Worm (Caenorhabditis elegans) whole organism, L4 larva: Measurements from ENCODE around the gene T23B7.3.
A peak's percentile ranks its signal among the peaks of the same experiment; 100 is the strongest.

Experiments
- F10B5.3 ChIP-seq: sonication (generic microtip); optimal IDR thresholded peaks from 2 replicates; lab custom pipeline; 2016; ENCODE audit warnings: mild to moderate bottlenecking, missing genetic modification characterization, missing compliant biosample characterization
- F26F4.8 ChIP-seq: fragments of 200-800 bp; sonication (Bioruptor generic); conservative IDR thresholded peaks from 2 replicates; pipeline ENCODE4 v1.3.6; 2022; ENCODE audit warnings: missing genetic modification characterization, missing compliant biosample characterization
- F44E2.7 ChIP-seq: fragments of 200-800 bp; sonication (Bioruptor generic); IDR thresholded peaks from 2 replicates; pipeline ENCODE4 v2.1.2; 2022; ENCODE audit warnings: missing genetic modification characterization, missing compliant biosample characterization
- F49E8.2 ChIP-seq: sonication (generic microtip); optimal IDR thresholded peaks from 2 replicates; lab custom pipeline; 2016; ENCODE audit warnings: missing compliant biosample characterization, mild to moderate bottlenecking, missing genetic modification characterization, borderline replicate concordance
- R02D3.7 ChIP-seq: fragments of 150-350 bp; sonication (generic microtip); optimal IDR thresholded peaks from 3 replicates; lab custom pipeline; 2014; ENCODE audit warnings: missing biosample characterization, missing genetic modification characterization
- Y105C5A.15 ChIP-seq: fragments of 200-800 bp; sonication (Bioruptor generic); IDR thresholded peaks from 2 replicates; pipeline ENCODE4 v1.3.6; 2022; ENCODE audit warnings: missing genetic modification characterization, missing compliant biosample characterization
- Y48G9A.11 ChIP-seq: fragments of 200-800 bp; sonication (Bioruptor generic); IDR thresholded peaks from 2 replicates; pipeline ENCODE4 v1.3.6; 2022; ENCODE audit warnings: missing genetic modification reagents, missing genetic modification characterization, missing compliant biosample characterization
- Y5F2A.4 ChIP-seq: fragments of 200-800 bp; sonication (Bioruptor generic); optimal IDR thresholded peaks from 2 replicates; lab custom pipeline; 2018; ENCODE audit warnings: mild to moderate bottlenecking, missing genetic modification characterization, missing compliant biosample characterization
- Y75B8A.6 ChIP-seq: fragments of 200-800 bp; sonication (Bioruptor generic); IDR thresholded peaks from 2 replicates; pipeline ENCODE4 v1.3.6; 2022; ENCODE audit warnings: missing genetic modification reagents, missing genetic modification characterization, missing compliant biosample characterization
- ZK337.2 ChIP-seq: fragments of 200-800 bp; sonication (Bioruptor generic); IDR thresholded peaks from 2 replicates; pipeline ENCODE4 v1.3.6; 2022; ENCODE audit warnings: missing genetic modification reagents, missing genetic modification characterization, missing compliant biosample characterization
- ZK546.5 ChIP-seq, 2 experiments: sonication (generic microtip); optimal IDR thresholded peaks; 2 replicates each; lab custom pipeline; 2017; ENCODE audit warnings: missing biosample characterization in 2 of 2, missing genetic modification characterization in 2 of 2
- aha-1 ChIP-seq: fragments of 150-350 bp; peaks from one replicate; lab custom pipeline; 2014; ENCODE audit warnings: missing biosample characterization, missing genetic modification characterization
- aly-2 ChIP-seq: sonication (generic microtip); optimal IDR thresholded peaks from 2 replicates; lab custom pipeline; 2018; ENCODE audit warnings: missing biosample characterization, missing genetic modification characterization
- ces-1 ChIP-seq: fragments of 150-350 bp; sonication (generic microtip); optimal IDR thresholded peaks from 4 replicates; lab custom pipeline; 2014; ENCODE audit warnings: missing biosample characterization, missing genetic modification reagents, missing genetic modification characterization
- cey-2 ChIP-seq: sonication (generic microtip); optimal IDR thresholded peaks from 3 replicates; lab custom pipeline; 2017; ENCODE audit warnings: missing genetic modification characterization, mild to moderate bottlenecking, missing compliant biosample characterization, antibody characterized with exemption, borderline replicate concordance; ENCODE audit not compliant: insufficient read depth
- ctbp-1 ChIP-seq: fragments of 200-800 bp; sonication (Bioruptor generic); IDR thresholded peaks from 2 replicates; pipeline ENCODE4 v1.3.6; 2022; ENCODE audit warnings: missing genetic modification reagents, missing genetic modification characterization, missing compliant biosample characterization
- daf-16 ChIP-seq, 3 experiments: sonication (generic microtip); optimal IDR thresholded peaks; 2 replicates each; lab custom pipeline; 2016 to 2017; ENCODE audit warnings: missing genetic modification characterization in 3 of 3, missing genetic modification reagents in 3 of 3, mild to moderate bottlenecking in 2 of 3, missing compliant biosample characterization in 2 of 3, missing biosample characterization in 1 of 3, moderate library complexity in 1 of 3
- daf-19 ChIP-seq: fragments of 200-800 bp; sonication (Bioruptor generic); conservative IDR thresholded peaks from 2 replicates; pipeline ENCODE4 v1.3.6; 2022; ENCODE audit warnings: missing genetic modification characterization, missing compliant biosample characterization
- daf-8 ChIP-seq: fragments of 200-800 bp; sonication (Bioruptor generic); IDR thresholded peaks from 2 replicates; pipeline ENCODE4 v1.3.6; 2022; ENCODE audit warnings: missing genetic modification characterization, missing compliant biosample characterization
- dmd-6 ChIP-seq: fragments of 200-800 bp; sonication (Bioruptor generic); IDR thresholded peaks from 2 replicates; pipeline ENCODE4 v1.3.6; 2022; ENCODE audit warnings: missing genetic modification reagents, missing genetic modification characterization, missing compliant biosample characterization
- dmd-9 ChIP-seq: fragments of 200-800 bp; sonication (Bioruptor generic); IDR thresholded peaks from 2 replicates; pipeline ENCODE4 v1.3.6; 2022; ENCODE audit warnings: missing genetic modification reagents, missing genetic modification characterization, missing compliant biosample characterization
- dpl-1 ChIP-seq: fragments of 150-350 bp; optimal IDR thresholded peaks from 2 replicates; lab custom pipeline; 2014; ENCODE audit warnings: missing biosample characterization, missing genetic modification reagents, missing genetic modification characterization
- duxl-1 ChIP-seq: sonication (generic microtip); optimal IDR thresholded peaks from 2 replicates; lab custom pipeline; 2016; ENCODE audit warnings: mild to moderate bottlenecking, missing genetic modification characterization, moderate library complexity, missing compliant biosample characterization; ENCODE audit not compliant: poor library complexity
- hif-1 ChIP-seq, 2 experiments: sonication (generic microtip); optimal IDR thresholded peaks; 2 replicates each; lab custom pipeline; 2016 to 2017; ENCODE audit warnings: missing compliant biosample characterization in 2 of 2, missing genetic modification characterization in 2 of 2, missing genetic modification reagents in 2 of 2, missing genotype in 2 of 2, mild to moderate bottlenecking in 1 of 2
- lin-13 ChIP-seq: fragments of 150-350 bp; optimal IDR thresholded peaks from 2 replicates; lab custom pipeline; 2014; ENCODE audit warnings: missing biosample characterization, missing genetic modification reagents, missing genetic modification characterization
- lir-3 ChIP-seq: sonication (generic microtip); optimal IDR thresholded peaks from 2 replicates; lab custom pipeline; 2016; ENCODE audit warnings: mild to moderate bottlenecking, missing genetic modification characterization, missing compliant biosample characterization
- lsy-2 ChIP-seq, 2 experiments: fragments of 150-350 bp in 1 of 2; sonication (generic microtip) in 1 of 2; optimal IDR thresholded peaks; 2 replicates each; lab custom pipeline; 2014 to 2017; ENCODE audit warnings: missing biosample characterization in 2 of 2, missing genetic modification characterization in 2 of 2
- nhr-28 ChIP-seq: fragments of 150-350 bp; optimal IDR thresholded peaks from 2 replicates; lab custom pipeline; 2014; ENCODE audit warnings: missing biosample characterization, missing genetic modification characterization
- nhr-41 ChIP-seq: fragments of 200-800 bp; sonication (Bioruptor generic); IDR thresholded peaks from 2 replicates; pipeline ENCODE4 v1.3.6; 2022; ENCODE audit warnings: missing genetic modification reagents, missing genetic modification characterization, missing compliant biosample characterization
- pha-4 ChIP-seq, 2 experiments: fragments of 150-350 bp in 1 of 2; fragments of 200-800 bp in 1 of 2; sonication (Bioruptor generic) in 1 of 2; IDR thresholded peaks in 1 of 2; optimal IDR thresholded peaks in 1 of 2; 2 replicates each; pipeline versions ENCODE4 v1.3.6 to Lab custom; 2014 to 2022; ENCODE audit warnings: missing genetic modification characterization in 2 of 2, missing genetic modification reagents in 2 of 2, missing biosample characterization in 1 of 2, missing compliant biosample characterization in 1 of 2
- php-3 ChIP-seq: fragments of 200-800 bp; sonication (Bioruptor generic); IDR thresholded peaks from 2 replicates; pipeline ENCODE4 v1.3.6; 2022; ENCODE audit warnings: missing genetic modification reagents, missing genetic modification characterization, missing compliant biosample characterization
- rbr-2 ChIP-seq: sonication (generic microtip); optimal IDR thresholded peaks from 2 replicates; lab custom pipeline; 2016; ENCODE audit warnings: missing genotype, missing genetic modification characterization, missing compliant biosample characterization
- skn-1 ChIP-seq: fragments of 150-350 bp; optimal IDR thresholded peaks from 2 replicates; lab custom pipeline; 2014; ENCODE audit warnings: missing biosample characterization, missing genetic modification characterization
- spr-1 ChIP-seq: sonication (generic microtip); optimal IDR thresholded peaks from 2 replicates; lab custom pipeline; 2016; ENCODE audit warnings: mild to moderate bottlenecking, missing genetic modification characterization, missing compliant biosample characterization
- tag-97 ChIP-seq: fragments of 200-800 bp; sonication (Bioruptor generic); IDR thresholded peaks from 2 replicates; pipeline ENCODE4 v1.3.6; 2022; ENCODE audit warnings: missing genetic modification characterization, missing compliant biosample characterization
- unc-39 ChIP-seq: sonication (generic microtip); optimal IDR thresholded peaks from 2 replicates; lab custom pipeline; 2017; ENCODE audit warnings: missing biosample characterization, missing genetic modification characterization
- unc-62 ChIP-seq, 3 experiments: fragments of 150-350 bp in 1 of 3; sonication (generic microtip); optimal IDR thresholded peaks in 2 of 3; peaks in 1 of 3; 1 replicate in 1 of 3; 2 replicates in 2 of 3; lab custom pipeline; 2014 to 2017; ENCODE audit warnings: missing biosample characterization in 3 of 3, missing genetic modification characterization in 3 of 3, missing genetic modification reagents in 3 of 3, missing genotype in 1 of 3
- zip-11 ChIP-seq: fragments of 200-800 bp; sonication (Bioruptor generic); IDR thresholded peaks from 2 replicates; pipeline ENCODE4 v1.3.6; 2022; ENCODE audit warnings: missing genetic modification characterization, missing compliant biosample characterization

Gene T23B7.3

ce11 chrII:4851594-4852106, 1.7 kb downstream of the T23B7.3 start, which contains the start of gene dnj-9 (continued):
- TF ChIP-seq duxl-1 (tag; lab: Kevin White, UChicago) (peak; percentile 92), aly-2 (tag; lab: Kevin White, UChicago) (no peak), cey-2 (no peak), F44E2.7 (GFP tag; lab: Robert Waterston, UW) (no peak), lir-3 (tag; lab: Kevin White, UChicago) (peak; percentile 18), lin-13 (GFP tag; lab: Kevin White, UChicago) (peak; percentile 81), daf-19 (GFP tag; lab: Robert Waterston, UW) (peak; percentile 45; the same call in 1 of the 2 replicates), ZK546.5 (tag; optimal IDR thresholded peaks at IDR 0.05; lab: Kevin White, UChicago) (no peak)

- peak in 1 of 2 experiments; percentile 60 for TF ChIP-seq unc-62 (GFP tag; optimal IDR thresholded peaks at IDR 0.05 in 1 of 2; lab: Kevin White, UChicago)
- no peak for TF ChIP-seq unc-62 (tag; optimal IDR thresholded peaks at IDR 0.05; lab: Kevin White, UChicago)
- TF ChIP-seq R02D3.7 (tag; lab: Kevin White, UChicago): no peak
- no peak for TF ChIP-seq F10B5.3 (tag; lab: Kevin White, UChicago)
- no peak for TF ChIP-seq daf-19 (GFP tag; lab: Robert Waterston, UW)
- TF ChIP-seq Y5F2A.4 (GFP tag; lab: Kevin White, UChicago): no peak
- TF ChIP-seq F49E8.2 (tag; lab: Kevin White, UChicago): no peak
- no peak for TF ChIP-seq spr-1 (tag; lab: Kevin White, UChicago)
- no peak for TF ChIP-seq ZK337.2 (GFP tag; lab: Robert Waterston, UW)
- no peak for TF ChIP-seq daf-16 (GFP tag; optimal IDR thresholded peaks at IDR 0.05; lab: Kevin White, UChicago)
- TF ChIP-seq daf-16 (tag; optimal IDR thresholded peaks at IDR 0.05; lab: Kevin White, UChicago): peak; percentile 11
- no peak for TF ChIP-seq lsy-2 (tag; optimal IDR thresholded peaks at IDR 0.05; lab: Kevin White, UChicago)
- no peak for TF ChIP-seq rbr-2 (tag; lab: Kevin White, UChicago)
- peak; percentile 18 for TF ChIP-seq nhr-28 (tag; lab: Kevin White, UChicago)
- no peak for TF ChIP-seq daf-8
These were observed 4.8 kb downstream of the T23B7.3 start for ce11 chrII:4854761-4855160.

ce11 chrII:4855489-4855888, 5.5 kb downstream of the T23B7.3 start:
- TF ChIP-seq Y48G9A.11 (GFP tag; lab: Robert Waterston, UW) (no peak), hif-1 (tag; optimal IDR thresholded peaks at IDR 0.05; lab: Kevin White, UChicago) (no peak), tag-97 (GFP tag; lab: Robert Waterston, UW) (0 out of 2 replicates have a peak, but pooled peaks have one; percentile 75), F49E8.2 (tag; lab: Kevin White, UChicago) (no peak), ctbp-1 (GFP tag; lab: Robert Waterston, UW) (no peak), nhr-41 (GFP tag; lab: Robert Waterston, UW) (no peak), php-3 (GFP tag; lab: Robert Waterston, UW) (no peak), dmd-6 (GFP tag; lab: Robert Waterston, UW) (0 out of 2 replicates have a peak, but pooled peaks have one; percentile 9), ces-1 (peak; percentile 48), dmd-9 (no peak), aha-1 (tag; lab: Kevin White, UChicago) (peak; percentile 90), cey-2 (no peak), F26F4.8 (no peak), Y75B8A.6 (GFP tag; lab: Robert Waterston, UW) (no peak), pha-4 (GFP tag; IDR thresholded peaks at IDR 0.05; lab: Robert Waterston, UW) (no peak), pha-4 (tag; optimal IDR thresholded peaks at IDR 0.05; lab: Kevin White, UChicago) (no peak), unc-39 (tag; lab: Kevin White, UChicago) (no peak), Y105C5A.15 (GFP tag; lab: Robert Waterston, UW) (no peak), zip-11 (GFP tag; lab: Robert Waterston, UW) (no peak), Y5F2A.4 (GFP tag; lab: Kevin White, UChicago) (no peak), dpl-1 (GFP tag; lab: Kevin White, UChicago) (peak; percentile 13), skn-1 (tag; lab: Kevin White, UChicago) (no peak)
